Fruit fly (Drosophila melanogaster) whole organism, embryonic: ENCODE measurements around the gene Pex2.

Experiments used
- Atf3 ChIP-seq: fragments of 200-800 bp; sonication (Bioruptor generic); optimal IDR thresholded peaks from 3 replicates; lab custom pipeline; 2016; ENCODE audit warnings: missing biosample characterization, missing genetic modification characterization
- Atf6 ChIP-seq: fragments of 200-800 bp; sonication (Bioruptor generic); IDR thresholded peaks from 2 replicates; pipeline ENCODE4 v1.3.6; 2022; ENCODE audit warnings: missing biosample characterization, missing genetic modification characterization
- B-H1 ChIP-seq: fragments of 200-800 bp; sonication (Bioruptor generic); IDR thresholded peaks from 3 replicates; pipeline ENCODE4 v1.3.6; 2022; ENCODE audit warnings: missing biosample characterization, missing genetic modification characterization
- CG10431 ChIP-seq: fragments of 200-800 bp; sonication (Bioruptor generic); optimal IDR thresholded peaks from 3 replicates; lab custom pipeline; 2018; ENCODE audit warnings: missing biosample characterization, mild to moderate bottlenecking, missing genetic modification characterization
- CG12071 ChIP-seq: fragments of 200-800 bp; sonication (Bioruptor generic); optimal IDR thresholded peaks from 3 replicates; lab custom pipeline; 2018; ENCODE audit warnings: missing biosample characterization, mild to moderate bottlenecking, missing genetic modification characterization
- CG12744 ChIP-seq: fragments of 200-800 bp; sonication (Bioruptor generic); optimal IDR thresholded peaks from 2 replicates; lab custom pipeline; 2016; ENCODE audit warnings: missing biosample characterization, missing genetic modification characterization
- CG15479 ChIP-seq: fragments of 200-800 bp; sonication (Bioruptor generic); optimal IDR thresholded peaks from 3 replicates; lab custom pipeline; 2019; ENCODE audit warnings: missing biosample characterization, mild to moderate bottlenecking, missing genetic modification characterization, moderate library complexity
- CG16779 ChIP-seq: fragments of 200-800 bp; sonication (Bioruptor generic); IDR thresholded peaks from 2 replicates; pipeline ENCODE4 v1.3.6; 2022; ENCODE audit warnings: missing biosample characterization, missing genetic modification characterization
- CG17385 ChIP-seq: fragments of 200-800 bp; sonication (Bioruptor generic); optimal IDR thresholded peaks from 3 replicates; lab custom pipeline; 2018; ENCODE audit warnings: missing biosample characterization, mild to moderate bottlenecking, missing genetic modification characterization
- CG17802 ChIP-seq: fragments of 200-800 bp; sonication (Bioruptor generic); optimal IDR thresholded peaks from 2 replicates; lab custom pipeline; 2018; ENCODE audit warnings: missing biosample characterization, mild to moderate bottlenecking, missing genetic modification characterization, moderate library complexity
- CG18011 ChIP-seq: fragments of 200-800 bp; sonication (Bioruptor generic); optimal IDR thresholded peaks from 2 replicates; lab custom pipeline; 2017; ENCODE audit warnings: missing biosample characterization, missing genetic modification characterization, mild to moderate bottlenecking, moderate library complexity, missing genotype
- CG1832 ChIP-seq: fragments of 200-800 bp; sonication (Bioruptor generic); optimal IDR thresholded peaks from 2 replicates; lab custom pipeline; 2017; ENCODE audit warnings: missing biosample characterization, mild to moderate bottlenecking, missing genetic modification characterization, inconsistent platforms
- CG18619 ChIP-seq: fragments of 200-800 bp; sonication (Bioruptor generic); optimal IDR thresholded peaks from 3 replicates; lab custom pipeline; 2017; ENCODE audit warnings: missing biosample characterization, mild to moderate bottlenecking, missing genetic modification characterization
- CG2712 ChIP-seq: fragments of 200-800 bp; optimal IDR thresholded peaks from 3 replicates; lab custom pipeline; 2019; ENCODE audit warnings: missing biosample characterization, mild to moderate bottlenecking, missing genetic modification characterization, moderate library complexity
- CG30431 ChIP-seq: fragments of 200-800 bp; sonication (Bioruptor generic); optimal IDR thresholded peaks from 2 replicates; lab custom pipeline; 2017; ENCODE audit warnings: missing biosample characterization, missing genetic modification characterization
- CG31365 ChIP-seq: fragments of 200-800 bp; sonication (Bioruptor generic); optimal IDR thresholded peaks from 2 replicates; lab custom pipeline; 2018; ENCODE audit warnings: missing biosample characterization, mild to moderate bottlenecking, missing genetic modification characterization
- CG33213 ChIP-seq: fragments of 200-800 bp; sonication (Bioruptor generic); optimal IDR thresholded peaks from 3 replicates; lab custom pipeline; 2016; ENCODE audit warnings: missing biosample characterization, missing genetic modification characterization
- CG42726 ChIP-seq: fragments of 200-800 bp; sonication (Bioruptor generic); IDR thresholded peaks from 2 replicates; pipeline ENCODE4 v1.3.6; 2022; ENCODE audit warnings: missing biosample characterization, missing genetic modification characterization; ENCODE audit not compliant: partially characterized antibody
- CG6689 ChIP-seq: fragments of 200-800 bp; sonication (Bioruptor generic); IDR thresholded peaks from 2 replicates; pipeline ENCODE4 v1.3.6; 2022; ENCODE audit warnings: missing biosample characterization, missing genetic modification characterization
- CG7928 ChIP-seq: fragments of 200-800 bp; sonication (Bioruptor generic); optimal IDR thresholded peaks from 2 replicates; lab custom pipeline; 2017; ENCODE audit warnings: missing biosample characterization, mild to moderate bottlenecking, missing genetic modification characterization
- Dip3 ChIP-seq: fragments of 200-800 bp; sonication (Bioruptor generic); optimal IDR thresholded peaks from 3 replicates; lab custom pipeline; 2016; ENCODE audit warnings: missing biosample characterization, missing genetic modification characterization
- E2f2 ChIP-seq: fragments of 200-800 bp; sonication (Bioruptor generic); IDR thresholded peaks from 2 replicates; pipeline ENCODE4 v1.3.6; 2022; ENCODE audit warnings: missing biosample characterization, missing genetic modification characterization
- Elba2 ChIP-seq: fragments of 200-800 bp; sonication (Bioruptor generic); optimal IDR thresholded peaks from 3 replicates; lab custom pipeline; 2016; ENCODE audit warnings: missing biosample characterization, missing genetic modification characterization
- Gsc ChIP-seq: fragments of 200-800 bp; sonication (Bioruptor generic); IDR thresholded peaks from 2 replicates; pipeline ENCODE4 v1.3.6; 2022; ENCODE audit warnings: missing biosample characterization, missing genetic modification characterization
- HmgD ChIP-seq: fragments of 200-800 bp; sonication (Bioruptor generic); optimal IDR thresholded peaks from 3 replicates; lab custom pipeline; 2016; ENCODE audit warnings: missing biosample characterization, missing genetic modification characterization
- Oli ChIP-seq: fragments of 200-800 bp; sonication (Bioruptor generic); optimal IDR thresholded peaks from 2 replicates; lab custom pipeline; 2018; ENCODE audit warnings: missing biosample characterization, mild to moderate bottlenecking, missing genetic modification characterization, moderate library complexity
- Side ChIP-seq: fragments of 200-800 bp; sonication (Bioruptor generic); optimal IDR thresholded peaks from 2 replicates; lab custom pipeline; 2016; ENCODE audit warnings: missing biosample characterization, missing genetic modification characterization
- Sox102F ChIP-seq: fragments of 200-800 bp; sonication (Bioruptor generic); optimal IDR thresholded peaks from 2 replicates; lab custom pipeline; 2018; ENCODE audit warnings: missing biosample characterization, mild to moderate bottlenecking, missing genetic modification characterization, moderate library complexity
- Ssrp ChIP-seq: fragments of 200-800 bp; sonication (Bioruptor generic); optimal IDR thresholded peaks from 2 replicates; lab custom pipeline; 2018; ENCODE audit warnings: missing biosample characterization, mild to moderate bottlenecking, missing genetic modification characterization, moderate library complexity
- Taf1 ChIP-seq: fragments of 200-800 bp; sonication (Bioruptor generic); IDR thresholded peaks from 2 replicates; pipeline ENCODE4 v1.3.6; 2022; ENCODE audit warnings: missing biosample characterization, missing genetic modification characterization
- Tbp ChIP-seq: fragments of >200 bp; optimal IDR thresholded peaks from 2 replicates; lab custom pipeline; 2018; ENCODE audit warnings: missing biosample characterization, missing genetic modification characterization
- abd-A ChIP-seq: fragments of 200-800 bp; sonication (Bioruptor generic); optimal IDR thresholded peaks from 3 replicates; lab custom pipeline; 2019; ENCODE audit warnings: missing biosample characterization, mild to moderate bottlenecking, missing genetic modification characterization, moderate library complexity
- ato ChIP-seq: fragments of 200-800 bp; sonication (Bioruptor generic); IDR thresholded peaks from 2 replicates; pipeline ENCODE4 v1.3.6; 2022; ENCODE audit warnings: missing biosample characterization, missing genetic modification characterization; ENCODE audit not compliant: partially characterized antibody
- br ChIP-seq: fragments of >200 bp; optimal IDR thresholded peaks from 2 replicates; lab custom pipeline; 2017
- disco-r ChIP-seq: fragments of 200-800 bp; sonication (Bioruptor generic); optimal IDR thresholded peaks from 2 replicates; lab custom pipeline; 2016; ENCODE audit warnings: missing biosample characterization, missing genetic modification characterization
- dmrt11E ChIP-seq: fragments of 200-800 bp; sonication (Bioruptor generic); optimal IDR thresholded peaks from 3 replicates; lab custom pipeline; 2018; ENCODE audit warnings: missing biosample characterization, mild to moderate bottlenecking, missing genetic modification characterization, moderate library complexity
- gcm2 ChIP-seq: fragments of 200-800 bp; sonication (Bioruptor generic); optimal IDR thresholded peaks from 2 replicates; lab custom pipeline; 2016; ENCODE audit warnings: missing biosample characterization, missing genetic modification characterization
- gro ChIP-seq: fragments of 200-800 bp; sonication (Bioruptor generic); optimal IDR thresholded peaks from 2 replicates; lab custom pipeline; 2016; ENCODE audit warnings: missing biosample characterization, missing genetic modification characterization
- hb ChIP-seq: fragments of 200-800 bp; sonication (Bioruptor generic); IDR thresholded peaks from 3 replicates; pipeline ENCODE4 v1.3.6; 2022; ENCODE audit warnings: missing biosample characterization, missing genetic modification characterization; ENCODE audit not compliant: partially characterized antibody
- her ChIP-seq: fragments of 200-800 bp; sonication (Bioruptor generic); optimal IDR thresholded peaks from 2 replicates; lab custom pipeline; 2016; ENCODE audit warnings: missing biosample characterization, missing genetic modification characterization
- lmd ChIP-seq: fragments of 200-800 bp; sonication (Bioruptor generic); IDR thresholded peaks from 2 replicates; pipeline ENCODE4 v1.3.6; 2022; ENCODE audit warnings: missing biosample characterization, missing genetic modification characterization
- otp ChIP-seq: fragments of 200-800 bp; sonication (Bioruptor generic); IDR thresholded peaks from 3 replicates; pipeline ENCODE4, ENCODE4 v1.3.6; 2022; ENCODE audit warnings: missing biosample characterization, missing genetic modification characterization
- pnt ChIP-seq: fragments of 200-800 bp; sonication (Bioruptor generic); optimal IDR thresholded peaks from 3 replicates; lab custom pipeline; 2016; ENCODE audit warnings: missing biosample characterization, missing genetic modification characterization
- sens ChIP-seq: fragments of 200-800 bp; sonication (Bioruptor generic); peaks from one replicate; lab custom pipeline; 2016; ENCODE audit warnings: missing biosample characterization, missing genetic modification characterization
- sisA ChIP-seq: fragments of 200-800 bp; sonication (Bioruptor generic); IDR thresholded peaks from 2 replicates; pipeline ENCODE4 v1.3.6; 2022; ENCODE audit warnings: missing biosample characterization, missing genetic modification characterization
- slbo ChIP-seq: fragments of 200-800 bp; sonication (Bioruptor generic); IDR thresholded peaks from 2 replicates; pipeline ENCODE4 v1.3.6; 2022; ENCODE audit warnings: missing biosample characterization, missing genetic modification characterization
- so ChIP-seq: fragments of 200-800 bp; sonication (Bioruptor generic); IDR thresholded peaks from 3 replicates; pipeline ENCODE4 v1.3.6; 2022; ENCODE audit warnings: missing biosample characterization, missing genetic modification characterization
- sob ChIP-seq: fragments of 200-800 bp; sonication (Bioruptor generic); IDR thresholded peaks from 2 replicates; pipeline ENCODE4 v1.3.6; 2022; ENCODE audit warnings: missing biosample characterization, missing genetic modification characterization
- wek ChIP-seq: fragments of 200-800 bp; sonication (Bioruptor generic); optimal IDR thresholded peaks from 3 replicates; lab custom pipeline; 2018; ENCODE audit warnings: missing biosample characterization, mild to moderate bottlenecking, missing genetic modification characterization, moderate library complexity
- zen2 ChIP-seq: fragments of 200-800 bp; sonication (Bioruptor generic); IDR thresholded peaks from 3 replicates; pipeline ENCODE4 v1.3.6; 2022; ENCODE audit warnings: missing biosample characterization, missing genetic modification characterization; ENCODE audit not compliant: partially characterized antibody
- zfh2 ChIP-seq: fragments of 200-800 bp; sonication (Bioruptor generic); optimal IDR thresholded peaks from 2 replicates; lab custom pipeline; 2016; ENCODE audit warnings: missing biosample characterization, missing genetic modification characterization

Pex2 gene

DNA sequence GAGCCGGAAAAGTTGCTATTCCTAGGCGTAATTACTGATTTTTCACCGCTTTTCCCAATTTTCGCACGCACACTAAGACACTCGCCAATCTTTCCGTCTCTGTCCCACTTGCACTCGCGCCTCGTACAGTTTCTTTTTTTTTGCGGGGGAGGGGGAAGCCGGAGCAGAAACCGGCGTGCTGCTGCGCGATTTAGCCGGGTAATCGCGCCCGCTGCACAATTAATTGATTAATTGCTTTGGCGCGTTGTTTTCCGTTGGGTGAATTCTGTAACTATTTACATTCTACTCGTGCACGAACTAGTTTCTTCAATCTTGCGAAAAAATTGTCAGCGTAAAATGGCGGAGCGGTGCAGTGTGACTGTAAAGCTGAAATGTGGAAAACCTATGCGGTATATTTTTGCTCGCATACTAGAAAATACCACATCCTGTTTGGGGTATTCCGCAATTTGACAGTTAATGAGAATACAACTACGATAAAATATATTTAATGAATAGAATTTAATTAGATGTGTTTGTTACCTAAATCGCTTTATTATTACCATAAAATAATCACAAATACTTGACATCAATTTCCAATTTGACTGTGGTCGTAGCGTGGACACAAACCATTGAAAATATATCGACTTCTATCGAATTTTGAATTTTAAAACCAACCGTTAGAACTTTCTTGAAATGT lies 23.6 kb upstream of the Pex2 start, which contains the start of gene Cpsf6 (continued):
- TF ChIP-seq CG10431 (GFP tag; lab: Kevin White, UChicago) (no peak), pnt (GFP tag; lab: Kevin White, UChicago) (no peak), so (GFP tag; lab: Robert Waterston, UW) (no peak), Side (no peak), CG33213 (peak; percentile 6), abd-A (tag; lab: Kevin White, UChicago) (no peak), Atf3 (GFP tag; lab: Kevin White, UChicago) (peak; percentile 37), zfh2 (GFP tag; lab: Kevin White, UChicago) (peak; percentile 33), Gsc (GFP tag; lab: Robert Waterston, UW) (no peak), otp (GFP tag; lab: Robert Waterston, UW) (no peak), sisA (GFP tag; lab: Robert Waterston, UW) (peak; percentile 23; the same call in 1 of the 2 replicates), CG30431 (GFP tag; lab: Kevin White, UChicago) (no peak), ato (0 out of 2 replicates have a peak, but pooled peaks have one; percentile 20), Elba2 (GFP tag; lab: Kevin White, UChicago) (peak; percentile 16), Tbp (GFP tag; lab: Kevin White, UChicago) (peak; percentile 27), CG15479 (GFP tag; lab: Kevin White, UChicago) (peak; percentile 13), br (lab: Kevin White, UChicago) (no peak), her (GFP tag; lab: Kevin White, UChicago) (no peak), slbo (GFP tag; lab: Robert Waterston, UW) (peak; percentile 80), sens (GFP tag; lab: Kevin White, UChicago) (peak; percentile 86), hb (GFP tag; lab: Robert Waterston, UW) (no peak), sob (GFP tag; lab: Robert Waterston, UW) (peak; percentile 58), wek (GFP tag; lab: Kevin White, UChicago) (peak; percentile 99), Ssrp (tag; lab: Kevin White, UChicago) (peak; percentile 56), CG31365 (peak; percentile 34), CG12071 (no peak), CG17802 (tag; lab: Kevin White, UChicago) (peak; percentile 29), Oli (tag; lab: Kevin White, UChicago) (peak; percentile 39), gro (GFP tag; lab: Kevin White, UChicago) (no peak), CG42726 (GFP tag; lab: Robert Waterston, UW) (0 out of 2 replicates have a peak, but pooled peaks have one; percentile 18), lmd (peak; percentile 44; the same call in 1 of the 2 replicates), B-H1 (GFP tag; lab: Robert Waterston, UW) (no peak; the same call in 2 of the 3 replicates), CG18619 (GFP tag; lab: Kevin White, UChicago) (peak; percentile 35), E2f2 (GFP tag; lab: Robert Waterston, UW) (peak; percentile 79), CG6689 (peak; percentile 50), Sox102F (GFP tag; lab: Kevin White, UChicago) (peak; percentile 76), dmrt11E (tag; lab: Kevin White, UChicago) (peak; percentile 66), CG18011 (GFP tag; lab: Kevin White, UChicago) (peak; percentile 24), CG7928 (GFP tag; lab: Kevin White, UChicago) (peak; percentile 56), CG17385 (peak; percentile 39), CG1832 (GFP tag; lab: Kevin White, UChicago) (peak; percentile 88), zen2 (GFP tag; lab: Robert Waterston, UW) (no peak), HmgD (GFP tag; lab: Kevin White, UChicago) (peak; percentile 62), Atf6 (GFP tag; lab: Robert Waterston, UW) (peak; percentile 64), disco-r (GFP tag; lab: Kevin White, UChicago) (no peak), Taf1 (GFP tag; lab: Robert Waterston, UW) (no peak), CG16779 (GFP tag; lab: Robert Waterston, UW) (no peak; the same call in 1 of the 2 replicates), CG12744 (no peak), gcm2 (GFP tag; lab: Kevin White, UChicago) (no peak), CG2712 (tag; lab: Kevin White, UChicago) (peak; percentile 78), Dip3 (peak; percentile 2)
